Worm (Caenorhabditis elegans) whole organism, early embryonic: Measurements from ENCODE around the gene pqn-35.

Experiments
- B0310.2 ChIP-seq: sonication (generic microtip); optimal IDR thresholded peaks from 2 replicates; lab custom pipeline; 2016; ENCODE audit warnings: mild to moderate bottlenecking, missing genetic modification characterization, missing compliant biosample characterization
- F13C5.2 ChIP-seq: sonication (generic microtip); optimal IDR thresholded peaks from 2 replicates; lab custom pipeline; 2017; ENCODE audit warnings: mild to moderate bottlenecking, missing genetic modification characterization, inconsistent platforms, missing compliant biosample characterization
- aly-1 ChIP-seq: sonication (generic microtip); optimal IDR thresholded peaks from 2 replicates; lab custom pipeline; 2016; ENCODE audit warnings: missing genetic modification characterization, missing compliant biosample characterization
- ama-1 ChIP-seq: fragments of 150-350 bp; optimal IDR thresholded peaks from 2 replicates; lab custom pipeline; 2014
- ceh-13 ChIP-seq: fragments of 200-800 bp; sonication (Bioruptor generic); optimal IDR thresholded peaks from 2 replicates; lab custom pipeline; 2018; ENCODE audit warnings: mild to moderate bottlenecking, missing genetic modification characterization, missing compliant biosample characterization
- ceh-36 ChIP-seq: sonication (generic microtip); optimal IDR thresholded peaks from 2 replicates; lab custom pipeline; 2016; ENCODE audit warnings: missing genetic modification characterization, inconsistent platforms, missing compliant biosample characterization
- ets-7 ChIP-seq: sonication (generic microtip); optimal IDR thresholded peaks from 2 replicates; lab custom pipeline; 2016; ENCODE audit warnings: missing genotype, missing genetic modification characterization, missing compliant biosample characterization
- flt-1 ChIP-seq: fragments of 200-800 bp; sonication (Bioruptor generic); IDR thresholded peaks from 2 replicates; pipeline ENCODE4 v1.3.6; 2022; ENCODE audit warnings: missing genetic modification characterization, missing compliant biosample characterization
- hmbx-1 ChIP-seq: sonication (generic microtip); optimal IDR thresholded peaks from 2 replicates; lab custom pipeline; 2016; ENCODE audit warnings: mild to moderate bottlenecking, missing genetic modification characterization, missing compliant biosample characterization
- hmg-4 ChIP-seq: fragments of 200-800 bp; sonication (Bioruptor generic); optimal IDR thresholded peaks from 2 replicates; lab custom pipeline; 2018; ENCODE audit warnings: mild to moderate bottlenecking, missing genetic modification characterization, missing compliant biosample characterization
- hnd-1 ChIP-seq: sonication (generic microtip); optimal IDR thresholded peaks from 2 replicates; lab custom pipeline; 2016; ENCODE audit warnings: missing genetic modification characterization, missing compliant biosample characterization
- pes-1 ChIP-seq: fragments of 200-800 bp; sonication (Bioruptor generic); IDR thresholded peaks from 2 replicates; pipeline ENCODE4 v1.3.6; 2022; ENCODE audit warnings: missing genetic modification reagents, missing genetic modification characterization, missing compliant biosample characterization
- scrt-1 ChIP-seq: fragments of 200-800 bp; sonication (Bioruptor generic); IDR thresholded peaks from 2 replicates; pipeline ENCODE4 v1.3.6; 2022; ENCODE audit warnings: missing genetic modification characterization, missing compliant biosample characterization
- sea-1 ChIP-seq: fragments of 200-800 bp; sonication (Bioruptor generic); conservative IDR thresholded peaks from 2 replicates; pipeline ENCODE4 v1.3.6; 2022; ENCODE audit warnings: missing genetic modification characterization, missing compliant biosample characterization
- tbx-11 ChIP-seq: fragments of 200-800 bp; sonication (Bioruptor generic); IDR thresholded peaks from 2 replicates; pipeline ENCODE4 v1.3.6; 2022; ENCODE audit warnings: missing genetic modification characterization, missing compliant biosample characterization
- tbx-37 ChIP-seq: fragments of 200-800 bp; sonication (Bioruptor generic); conservative IDR thresholded peaks from 2 replicates; pipeline ENCODE4 v1.3.6; 2022; ENCODE audit warnings: missing genetic modification reagents, missing genetic modification characterization, missing compliant biosample characterization
- tra-4 ChIP-seq: sonication (generic microtip); optimal IDR thresholded peaks from 2 replicates; lab custom pipeline; 2017; ENCODE audit warnings: missing genetic modification characterization, missing compliant biosample characterization

Gene pqn-35

DNA sequence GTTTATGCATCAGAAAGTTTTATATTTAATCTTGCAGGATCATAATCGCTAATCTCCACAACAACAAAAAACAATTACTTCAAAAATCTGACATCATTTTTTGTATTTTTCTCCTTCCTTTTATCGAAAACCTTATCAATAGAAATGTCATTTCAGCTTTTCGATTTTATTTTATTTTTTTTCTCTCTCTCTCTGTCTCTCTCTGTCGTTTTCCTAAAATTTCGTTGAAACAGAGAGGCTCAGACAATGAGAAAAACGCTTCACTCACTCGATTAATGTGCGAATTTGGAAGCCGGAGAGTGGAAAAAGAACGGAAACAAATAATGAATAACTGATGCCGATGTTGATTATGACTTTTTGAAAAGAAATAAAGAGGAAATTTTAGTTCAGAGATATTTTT is 8.6 kb upstream of the pqn-35 start:
- TF ChIP-seq flt-1 (GFP tag; lab: Robert Waterston, UW), result no peak
- TF ChIP-seq hnd-1 (tag; lab: Kevin White, UChicago), result no peak
- no peak for TF ChIP-seq tbx-37 (GFP tag; lab: Robert Waterston, UW)
- no peak for TF ChIP-seq F13C5.2 (tag; lab: Kevin White, UChicago)
- no peak for TF ChIP-seq tbx-11 (GFP tag; lab: Robert Waterston, UW)
- TF ChIP-seq sea-1 (GFP tag; lab: Robert Waterston, UW), result no peak
- no peak for TF ChIP-seq ama-1 (lab: Kevin White, UChicago)
- no peak for TF ChIP-seq B0310.2 (tag; lab: Kevin White, UChicago)
- no peak for TF ChIP-seq ets-7 (tag; lab: Kevin White, UChicago)
- no peak for TF ChIP-seq ceh-13 (GFP tag; lab: Kevin White, UChicago)
- no peak for TF ChIP-seq pes-1 (GFP tag; lab: Robert Waterston, UW)
- TF ChIP-seq hmbx-1, result no peak
- TF ChIP-seq hmg-4 (GFP tag; lab: Kevin White, UChicago), result no peak

DNA sequence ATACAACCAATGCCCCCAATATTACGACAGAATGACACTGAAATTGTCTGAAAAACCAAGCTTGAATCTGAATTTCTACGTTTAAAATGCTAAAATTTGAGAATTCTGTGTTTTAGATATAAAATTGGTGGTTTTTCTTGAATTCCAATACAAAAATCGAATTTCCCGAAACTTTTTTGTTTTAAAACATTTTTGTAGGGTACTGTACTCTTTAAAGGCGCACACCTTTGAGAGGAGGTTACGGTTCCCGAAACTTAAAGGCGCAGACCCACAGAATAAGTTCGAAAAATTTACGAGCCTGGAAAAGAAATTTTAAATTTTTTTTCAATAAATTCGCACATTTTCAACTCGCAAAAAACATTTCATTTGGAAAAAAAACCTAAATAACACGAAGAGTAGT is 8.1 kb upstream of the pqn-35 start:
- TF ChIP-seq tbx-37 (GFP tag; lab: Robert Waterston, UW) (no peak), scrt-1 (no peak), hmbx-1 (no peak), hmg-4 (GFP tag; lab: Kevin White, UChicago) (no peak), B0310.2 (tag; lab: Kevin White, UChicago) (no peak), ceh-36 (tag; lab: Kevin White, UChicago) (no peak), ama-1 (lab: Kevin White, UChicago) (no peak), F13C5.2 (tag; lab: Kevin White, UChicago) (no peak), ets-7 (tag; lab: Kevin White, UChicago) (no peak), pes-1 (GFP tag; lab: Robert Waterston, UW) (no peak), sea-1 (GFP tag; lab: Robert Waterston, UW) (no peak), ceh-13 (GFP tag; lab: Kevin White, UChicago) (no peak), tra-4 (tag; lab: Kevin White, UChicago) (no peak), aly-1 (tag; lab: Kevin White, UChicago) (no peak), tbx-11 (GFP tag; lab: Robert Waterston, UW) (no peak), flt-1 (GFP tag; lab: Robert Waterston, UW) (no peak), hnd-1 (tag; lab: Kevin White, UChicago) (no peak)

DNA sequence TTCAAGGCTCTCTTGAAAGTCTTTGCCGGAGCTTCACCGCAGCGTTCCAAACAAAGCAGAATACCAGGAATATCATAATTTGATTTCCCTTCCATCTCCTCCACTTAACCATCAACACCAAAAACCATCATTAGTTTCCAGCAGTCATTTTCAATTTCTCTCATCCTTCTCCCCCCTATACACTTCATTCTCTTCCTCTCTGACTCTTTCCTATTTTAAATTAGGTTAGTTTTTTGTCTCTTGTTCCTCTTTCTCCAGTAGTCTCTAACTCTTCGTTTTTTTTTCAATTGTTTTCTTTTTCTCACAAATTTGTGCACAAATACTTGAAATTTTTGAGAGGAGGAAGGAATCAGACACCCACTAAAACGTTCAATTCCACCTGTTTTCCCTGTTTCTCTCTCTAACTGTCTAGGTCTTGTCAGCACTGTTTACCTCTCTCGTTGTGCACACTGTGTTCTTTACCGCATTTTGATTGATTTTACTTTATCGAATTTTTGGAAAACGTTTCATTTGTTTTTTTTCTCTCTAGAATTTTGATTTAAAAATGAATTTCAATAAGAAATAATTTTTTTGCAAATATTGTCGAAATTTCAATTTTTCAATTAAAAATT is 6.0 kb upstream of the pqn-35 start:
- TF ChIP-seq tbx-37 (GFP tag; lab: Robert Waterston, UW), result no peak
- no peak for TF ChIP-seq scrt-1
- TF ChIP-seq aly-1 (tag; lab: Kevin White, UChicago), result no peak
- TF ChIP-seq hmbx-1, result no peak
- no peak for TF ChIP-seq F13C5.2 (tag; lab: Kevin White, UChicago)
- TF ChIP-seq hmg-4 (GFP tag; lab: Kevin White, UChicago), result no peak
- no peak for TF ChIP-seq ama-1 (lab: Kevin White, UChicago)
- no peak for TF ChIP-seq tra-4 (tag; lab: Kevin White, UChicago)

DNA sequence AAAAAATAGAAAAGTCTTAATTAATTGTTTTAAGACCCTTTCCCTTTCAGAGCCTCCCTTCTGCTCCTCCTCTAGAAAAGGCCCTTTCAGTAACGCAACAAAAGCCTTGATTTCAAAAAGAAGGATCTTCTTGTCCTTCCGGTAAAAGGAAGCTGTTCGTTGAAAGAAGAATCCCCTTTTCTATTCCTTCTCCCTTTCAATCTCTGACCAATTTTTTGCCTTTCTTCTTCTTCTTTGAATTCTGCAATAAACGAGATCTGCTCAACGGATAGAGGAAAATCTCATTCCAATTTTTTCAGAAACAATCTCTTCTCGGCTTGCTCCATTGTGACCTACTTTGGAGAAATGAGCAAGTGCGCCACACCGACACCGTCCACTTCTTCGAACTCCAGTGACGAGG is 4.7 kb upstream of the pqn-35 start, which contains the start of gene F35D11.3:
F35D11.3 (plus strand) TSS at position 300 of the 400 bp plus-strand sequence.
- TF ChIP-seq tra-4 (tag; lab: Kevin White, UChicago) (no peak), scrt-1 (no peak), B0310.2 (tag; lab: Kevin White, UChicago) (no peak), sea-1 (GFP tag; lab: Robert Waterston, UW) (no peak), ceh-36 (tag; lab: Kevin White, UChicago) (no peak), F13C5.2 (tag; lab: Kevin White, UChicago) (no peak), hmbx-1 (no peak), ama-1 (lab: Kevin White, UChicago) (no peak), ceh-13 (GFP tag; lab: Kevin White, UChicago) (no peak), tbx-11 (GFP tag; lab: Robert Waterston, UW) (no peak)

DNA sequence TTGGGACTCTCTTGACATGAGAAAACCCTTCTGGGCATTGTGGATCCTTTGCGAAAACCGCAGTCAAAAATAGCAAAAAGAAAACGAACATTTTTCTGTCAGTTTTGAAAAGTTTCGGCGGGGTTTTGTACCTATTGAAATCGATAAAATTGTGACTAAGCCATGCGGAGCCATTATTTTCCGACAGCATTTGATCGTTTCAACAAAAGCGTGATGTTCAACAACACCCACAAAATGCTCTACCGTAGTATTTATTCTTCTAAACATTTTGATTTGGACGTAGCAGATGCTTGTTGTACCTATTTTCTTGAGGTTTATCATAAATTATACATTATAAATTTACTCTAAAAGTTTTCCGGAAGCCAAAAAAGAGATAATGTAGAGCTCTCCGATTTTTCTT is 3.6 kb downstream of the pqn-35 start, which contains the start of gene clec-136:
clec-136 (minus strand) TSS at position 101 of the 400 bp plus-strand sequence.
- TF ChIP-seq F13C5.2 (tag; lab: Kevin White, UChicago) (no peak), ama-1 (lab: Kevin White, UChicago) (no peak), ceh-36 (tag; lab: Kevin White, UChicago) (no peak), hnd-1 (tag; lab: Kevin White, UChicago) (no peak), tbx-37 (GFP tag; lab: Robert Waterston, UW) (no peak)

DNA sequence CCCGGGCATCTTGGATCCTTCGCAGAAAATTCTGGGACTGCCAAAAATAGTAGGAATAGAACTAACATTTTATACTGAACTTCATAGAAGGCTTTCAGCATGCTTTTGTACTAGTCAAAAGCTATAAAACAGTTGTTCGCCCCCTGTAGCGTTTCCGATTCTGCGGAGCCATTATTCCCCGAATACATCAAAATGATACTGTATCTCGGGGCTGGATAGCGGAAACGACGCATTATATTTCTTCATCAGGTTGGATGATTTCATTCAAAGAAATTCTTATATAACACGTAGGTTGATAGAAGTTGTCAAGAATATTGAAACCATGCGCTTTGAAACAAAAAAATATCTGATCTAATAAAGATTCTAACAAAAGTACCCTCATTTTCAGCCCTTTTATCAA is 5.2 kb downstream of the pqn-35 start, which contains the start of gene clec-137:
clec-137 (minus strand) TSS at position 101 of the 400 bp plus-strand sequence.
- TF ChIP-seq ceh-36 (tag; lab: Kevin White, UChicago), result no peak
- no peak for TF ChIP-seq aly-1 (tag; lab: Kevin White, UChicago)
- TF ChIP-seq sea-1 (GFP tag; lab: Robert Waterston, UW), result no peak
- TF ChIP-seq tra-4 (tag; lab: Kevin White, UChicago), result no peak
- TF ChIP-seq tbx-37 (GFP tag; lab: Robert Waterston, UW), result no peak
- TF ChIP-seq hnd-1 (tag; lab: Kevin White, UChicago), result no peak
- TF ChIP-seq flt-1 (GFP tag; lab: Robert Waterston, UW), result no peak
- TF ChIP-seq ceh-13 (GFP tag; lab: Kevin White, UChicago), result no peak
- no peak for TF ChIP-seq ama-1 (lab: Kevin White, UChicago)
- TF ChIP-seq scrt-1, result no peak
- no peak for TF ChIP-seq B0310.2 (tag; lab: Kevin White, UChicago)
- TF ChIP-seq F13C5.2 (tag; lab: Kevin White, UChicago), result no peak
- no peak for TF ChIP-seq hmg-4 (GFP tag; lab: Kevin White, UChicago)

DNA sequence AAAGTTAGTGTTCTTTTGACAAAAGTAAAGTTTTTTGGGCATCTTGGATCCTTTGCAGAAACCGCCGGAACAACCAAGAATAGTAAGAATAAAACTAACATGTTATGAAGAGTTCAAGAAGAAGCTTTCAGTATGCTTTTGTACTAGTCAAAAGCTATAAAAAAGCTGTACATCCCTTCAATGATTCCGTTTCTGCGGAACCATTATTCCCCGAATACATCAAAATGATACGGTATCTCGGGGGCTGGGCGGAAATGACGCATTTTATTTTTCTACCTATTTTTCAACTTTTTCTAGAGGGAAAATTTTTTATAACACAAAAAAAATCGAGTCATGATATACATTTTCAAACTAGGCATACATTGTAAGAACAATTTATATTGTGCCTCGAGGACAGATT is 6.9 kb downstream of the pqn-35 start, which contains the start of gene clec-138:
clec-138 (minus strand) TSS at position 101 of the 400 bp plus-strand sequence.
- TF ChIP-seq tbx-37 (GFP tag; lab: Robert Waterston, UW) (no peak), hmg-4 (GFP tag; lab: Kevin White, UChicago) (no peak), hnd-1 (tag; lab: Kevin White, UChicago) (no peak), ets-7 (tag; lab: Kevin White, UChicago) (no peak), F13C5.2 (tag; lab: Kevin White, UChicago) (no peak), pes-1 (GFP tag; lab: Robert Waterston, UW) (no peak), scrt-1 (no peak), flt-1 (GFP tag; lab: Robert Waterston, UW) (no peak), tra-4 (tag; lab: Kevin White, UChicago) (no peak), ama-1 (lab: Kevin White, UChicago) (no peak)
